Worm (Caenorhabditis elegans): Measurements from ENCODE around the gene cutl-12.

The cutl-12 gene

ce11 chrII:8639553-8639952 lies 5.3 kb upstream of the cutl-12 start:
- TF ChIP-seq M03D4.4 (tag; optimal IDR thresholded peaks at IDR 0.05) (no peak), lin-32 (GFP tag; optimal IDR thresholded peaks at IDR 0.05) (no peak), drap-1 (GFP tag; optimal IDR thresholded peaks at IDR 0.05) (no peak), nhr-2 (tag; optimal IDR thresholded peaks at IDR 0.05) (no peak), ceh-39 (tag; optimal IDR thresholded peaks at IDR 0.05) (no peak), tbx-8 (GFP tag; optimal IDR thresholded peaks at IDR 0.05) (no peak), elt-3 (tag; optimal IDR thresholded peaks at IDR 0.05) (no peak), snpc-4 (tag; optimal IDR thresholded peaks at IDR 0.05) (no peak), sem-2 (GFP tag; optimal IDR thresholded peaks at IDR 0.05) (no peak)

ce11 chrII:8637615-8638014 lies 3.3 kb upstream of the cutl-12 start, which contains the start of gene vab-9:
Gene vab-9 (minus strand): TSS chrII:8637715.
- TF ChIP-seq ces-1 (GFP tag; optimal IDR thresholded peaks at IDR 0.05) (peak; percentile 51), elt-3 (tag; optimal IDR thresholded peaks at IDR 0.05) (no peak)

ce11 chrII:8631766-8632165 lies 2.5 kb downstream of the cutl-12 start:
- no peak for TF ChIP-seq nhr-2 (tag; optimal IDR thresholded peaks at IDR 0.05)
- TF ChIP-seq mab-5 (tag; optimal IDR thresholded peaks at IDR 0.05), result no peak
- TF ChIP-seq lin-13 (tag; optimal IDR thresholded peaks at IDR 0.05), result no peak
- TF ChIP-seq drap-1 (GFP tag; optimal IDR thresholded peaks at IDR 0.05), result no peak
- TF ChIP-seq sptf-1 (tag; optimal IDR thresholded peaks at IDR 0.05), result no peak
- TF ChIP-seq tbx-8 (GFP tag; optimal IDR thresholded peaks at IDR 0.05), result no peak
- TF ChIP-seq nhr-12 (tag; optimal IDR thresholded peaks at IDR 0.05), result no peak
- no peak for TF ChIP-seq elt-3 (tag; optimal IDR thresholded peaks at IDR 0.05)
- no peak for TF ChIP-seq ham-2 (GFP tag; optimal IDR thresholded peaks at IDR 0.05)
- TF ChIP-seq ceh-39 (tag; optimal IDR thresholded peaks at IDR 0.05), result no peak
- no peak for TF ChIP-seq pha-4 (tag; optimal IDR thresholded peaks at IDR 0.05)
- TF ChIP-seq blmp-1 (tag; optimal IDR thresholded peaks at IDR 0.05), result no peak
- no peak for TF ChIP-seq bed-3 (GFP tag; optimal IDR thresholded peaks at IDR 0.05)
- TF ChIP-seq unc-39 (tag; optimal IDR thresholded peaks at IDR 0.05), result no peak
- TF ChIP-seq ces-1 (GFP tag; optimal IDR thresholded peaks at IDR 0.05), result no peak

ce11 chrII:8630088-8630487 lies 4.2 kb downstream of the cutl-12 start, which contains the start of gene T22C8.6:
Gene T22C8.6 (minus strand): TSS chrII:8630281.
- no peak for TF ChIP-seq flh-1 (GFP tag; optimal IDR thresholded peaks at IDR 0.05)
- TF ChIP-seq ceh-39 (tag; optimal IDR thresholded peaks at IDR 0.05), result no peak
- TF ChIP-seq unc-39 (tag; optimal IDR thresholded peaks at IDR 0.05), result no peak
- no peak for TF ChIP-seq pha-4 (tag; optimal IDR thresholded peaks at IDR 0.05)
- no peak for TF ChIP-seq cnd-1 (tag; optimal IDR thresholded peaks at IDR 0.05)
- no peak for TF ChIP-seq zip-8 (tag; optimal IDR thresholded peaks at IDR 0.05)
- no peak for TF ChIP-seq nhr-76 (tag; optimal IDR thresholded peaks at IDR 0.05)
- TF ChIP-seq elt-1 (tag; optimal IDR thresholded peaks at IDR 0.05; ENCODE audit: borderline replicate concordance, insufficient read depth), result no peak
- no peak for TF ChIP-seq ceh-43 (GFP tag; optimal IDR thresholded peaks at IDR 0.05)
- TF ChIP-seq lin-32 (GFP tag; optimal IDR thresholded peaks at IDR 0.05), result no peak
- TF ChIP-seq M03D4.4 (tag; optimal IDR thresholded peaks at IDR 0.05), result no peak

ce11 chrII:8627907-8628306 lies 6.4 kb downstream of the cutl-12 start:
- TF ChIP-seq mls-2 (tag; optimal IDR thresholded peaks at IDR 0.05), result no peak
- no peak for TF ChIP-seq drap-1 (GFP tag; optimal IDR thresholded peaks at IDR 0.05)
- no peak for TF ChIP-seq ceh-39 (tag; optimal IDR thresholded peaks at IDR 0.05)
- no peak for TF ChIP-seq flh-1 (GFP tag; optimal IDR thresholded peaks at IDR 0.05)
- TF ChIP-seq M03D4.4 (tag; optimal IDR thresholded peaks at IDR 0.05), result no peak
- no peak for TF ChIP-seq nhr-76 (tag; optimal IDR thresholded peaks at IDR 0.05)
- no peak for TF ChIP-seq lin-13 (tag; optimal IDR thresholded peaks at IDR 0.05)
- TF ChIP-seq nhr-237 (tag; optimal IDR thresholded peaks at IDR 0.05), result no peak
- TF ChIP-seq pha-4 (tag; optimal IDR thresholded peaks at IDR 0.05), result no peak
- TF ChIP-seq ces-1 (GFP tag; optimal IDR thresholded peaks at IDR 0.05), result no peak
- no peak for TF ChIP-seq ceh-43 (GFP tag; optimal IDR thresholded peaks at IDR 0.05)

ce11 chrII:8626598-8626997 lies 7.7 kb downstream of the cutl-12 start:
- TF ChIP-seq pha-4 (tag; optimal IDR thresholded peaks at IDR 0.05) (no peak), mab-5 (tag; optimal IDR thresholded peaks at IDR 0.05) (no peak), nhr-28 (tag; optimal IDR thresholded peaks at IDR 0.05) (no peak), zip-8 (tag; optimal IDR thresholded peaks at IDR 0.05) (no peak), ceh-83 (GFP tag; optimal IDR thresholded peaks at IDR 0.05) (no peak)
